Worm (Caenorhabditis elegans): ENCODE data around the gene nhr-209.

nhr-209 gene

DNA sequence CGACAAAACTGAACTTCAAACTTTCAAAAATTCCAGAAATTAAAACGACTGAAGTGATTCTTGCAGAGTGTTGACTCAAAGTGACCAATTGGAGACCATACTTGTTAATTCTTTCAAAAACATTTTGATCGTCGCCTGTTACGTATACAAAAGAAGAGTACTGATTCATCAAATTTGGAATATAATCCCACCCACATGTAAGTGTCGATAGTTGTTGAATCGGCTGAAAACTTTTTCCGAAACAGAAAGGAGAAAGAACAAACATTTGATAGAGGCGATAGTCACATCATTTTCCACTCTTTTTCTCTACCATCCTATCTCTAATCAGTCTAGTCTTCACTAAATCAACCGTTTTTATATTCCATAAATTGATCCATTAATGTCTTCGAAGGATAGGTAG is 6.0 kb downstream of the nhr-209 start, which contains the start of gene nhr-153:
TSS of gene nhr-153 (plus strand) at position 301 of the 400 bp plus-strand sequence.
- TF ChIP-seq hmbx-1 (tag; optimal IDR thresholded peaks at IDR 0.05) (no peak), hnd-1 (tag; optimal IDR thresholded peaks at IDR 0.05) (no peak), pes-1 (GFP tag; IDR thresholded peaks at IDR 0.05) (no peak), B0310.2 (tag; optimal IDR thresholded peaks at IDR 0.05) (no peak)

DNA sequence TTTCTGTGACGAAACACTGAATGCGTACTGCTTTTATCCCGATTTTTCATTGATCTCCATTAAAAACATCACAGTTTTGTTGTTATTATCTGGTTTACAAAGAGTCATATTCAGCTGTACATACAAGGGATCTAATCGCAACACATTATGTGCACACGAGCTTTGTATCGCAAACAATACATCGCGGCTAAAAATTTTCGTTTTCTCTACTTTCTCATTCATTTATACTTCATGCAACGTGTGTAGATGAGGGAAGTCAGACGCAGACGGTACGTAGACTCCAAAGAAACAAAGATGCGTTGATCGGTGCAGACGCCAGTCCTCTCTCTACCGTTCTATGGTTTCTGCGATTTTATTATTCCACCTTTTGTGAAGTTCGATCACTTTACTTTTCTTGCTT is 8.9 kb downstream of the nhr-209 start, which contains the start of gene nhr-136:
TSS of gene nhr-136 (plus strand) at position 301 of the 400 bp plus-strand sequence.
- TF ChIP-seq scrt-1 (GFP tag; IDR thresholded peaks at IDR 0.05) = no peak

DNA sequence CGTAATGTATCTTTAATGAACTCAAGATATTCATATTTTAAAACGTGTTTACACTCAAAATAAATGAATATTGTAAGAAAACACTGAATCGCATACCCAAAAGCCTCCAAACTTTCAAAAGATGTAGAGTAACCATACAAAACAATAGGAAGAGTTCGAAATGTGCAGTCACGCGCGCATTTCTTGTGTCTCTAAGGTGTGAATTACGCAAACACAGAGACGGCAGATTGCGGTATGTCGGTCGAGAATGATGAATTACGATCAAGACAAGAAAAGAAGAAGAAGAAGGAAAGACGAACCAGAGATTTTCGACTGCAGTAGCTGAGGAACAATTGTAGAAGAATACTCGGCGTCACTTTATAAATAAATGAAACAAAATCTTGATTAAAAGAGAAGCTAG is 13.5 kb downstream of the nhr-209 start, which contains the start of gene lhpp-1:
TSS of gene lhpp-1 (minus strand) at position 354 of the 400 bp plus-strand sequence.
- TF ChIP-seq sea-1 (GFP tag; conservative IDR thresholded peaks at IDR 0.05) (no peak), tbx-11 (GFP tag; IDR thresholded peaks at IDR 0.05) (no peak), hmg-4 (GFP tag; optimal IDR thresholded peaks at IDR 0.05) (no peak), ceh-13 (GFP tag; optimal IDR thresholded peaks at IDR 0.05) (no peak), aly-1 (tag; optimal IDR thresholded peaks at IDR 0.05) (no peak)

DNA sequence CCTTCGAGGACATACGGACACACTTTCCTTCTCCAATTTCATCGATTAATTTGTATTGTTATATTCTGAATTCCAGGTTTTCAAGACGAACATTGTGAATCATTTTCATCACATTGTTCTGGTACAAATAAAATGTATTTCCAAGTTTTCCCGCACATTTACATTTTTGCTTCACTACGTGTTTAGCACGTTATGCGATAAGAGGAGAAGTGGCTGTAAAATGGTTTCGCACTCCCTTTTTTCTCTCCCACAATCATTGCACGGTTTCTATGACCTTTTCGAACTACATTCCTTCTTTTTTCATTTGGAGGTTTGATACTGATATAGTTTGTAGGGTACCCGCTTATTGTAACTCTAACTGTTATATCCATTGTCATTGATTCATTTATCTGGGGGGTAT is 15.8 kb downstream of the nhr-209 start:
- TF ChIP-seq hmg-4 (GFP tag; optimal IDR thresholded peaks at IDR 0.05) = no peak
- no peak for TF ChIP-seq ceh-13 (GFP tag; optimal IDR thresholded peaks at IDR 0.05)
- no peak for TF ChIP-seq F13C5.2 (tag; optimal IDR thresholded peaks at IDR 0.05)
- TF ChIP-seq B0310.2 (tag; optimal IDR thresholded peaks at IDR 0.05) = no peak
- no peak for TF ChIP-seq scrt-1 (GFP tag; IDR thresholded peaks at IDR 0.05)
- TF ChIP-seq flt-1 (GFP tag; IDR thresholded peaks at IDR 0.05) = no peak

DNA sequence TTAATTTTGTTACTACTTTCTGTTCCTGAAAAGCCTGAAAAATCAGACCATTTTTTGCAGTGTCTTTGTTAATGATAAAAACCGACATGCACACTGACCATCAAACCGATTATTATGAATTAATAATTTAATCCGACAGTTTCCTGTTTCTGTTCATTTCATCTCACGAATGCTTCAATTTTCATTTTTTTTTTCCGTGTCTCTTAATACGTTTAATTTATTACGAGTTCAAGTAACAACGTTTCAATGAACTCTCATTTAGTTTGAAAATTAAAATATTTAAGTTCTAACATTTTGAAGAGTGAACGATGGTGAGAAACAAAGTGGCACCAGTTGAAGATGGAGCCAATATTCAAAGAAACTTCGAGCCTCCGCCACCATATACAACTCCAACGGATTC is 16.7 kb downstream of the nhr-209 start, which contains the start of gene spin-1:
TSS of gene spin-1 (plus strand) at position 301 of the 400 bp plus-strand sequence.
- no peak for TF ChIP-seq ceh-13 (GFP tag; optimal IDR thresholded peaks at IDR 0.05)

DNA sequence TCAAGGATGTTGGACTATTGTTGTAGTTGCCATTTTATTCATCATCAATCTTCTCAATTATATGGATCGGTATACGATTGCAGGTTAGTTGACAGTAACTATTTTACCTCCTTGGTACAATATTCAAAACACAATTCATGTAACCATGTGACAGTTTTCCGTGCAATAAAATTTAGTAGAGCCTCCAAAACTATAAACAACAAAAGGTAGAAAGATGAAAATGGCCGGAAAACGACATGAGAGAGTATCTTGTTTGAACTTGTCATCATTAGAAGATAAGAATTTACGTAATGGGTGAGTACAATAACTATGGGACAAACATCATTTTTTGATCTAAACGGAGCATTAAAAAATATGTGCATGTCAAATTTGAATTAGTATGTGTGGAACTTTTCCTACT is 17.2 kb downstream of the nhr-209 start:
- TF ChIP-seq F13C5.2 (tag; optimal IDR thresholded peaks at IDR 0.05) (no peak), pes-1 (GFP tag; IDR thresholded peaks at IDR 0.05) (no peak), ama-1 (optimal IDR thresholded peaks at IDR 0.05) (no peak), hnd-1 (tag; optimal IDR thresholded peaks at IDR 0.05) (no peak), tbx-11 (GFP tag; IDR thresholded peaks at IDR 0.05) (no peak), tbx-37 (GFP tag; conservative IDR thresholded peaks at IDR 0.05) (no peak), scrt-1 (GFP tag; IDR thresholded peaks at IDR 0.05) (no peak), B0310.2 (tag; optimal IDR thresholded peaks at IDR 0.05) (no peak), flt-1 (GFP tag; IDR thresholded peaks at IDR 0.05) (no peak), aly-1 (tag; optimal IDR thresholded peaks at IDR 0.05) (no peak), hmbx-1 (tag; optimal IDR thresholded peaks at IDR 0.05) (no peak), ets-7 (tag; optimal IDR thresholded peaks at IDR 0.05) (no peak), sea-1 (GFP tag; conservative IDR thresholded peaks at IDR 0.05) (no peak), ceh-36 (tag; optimal IDR thresholded peaks at IDR 0.05) (no peak), hmg-4 (GFP tag; optimal IDR thresholded peaks at IDR 0.05) (no peak)

DNA sequence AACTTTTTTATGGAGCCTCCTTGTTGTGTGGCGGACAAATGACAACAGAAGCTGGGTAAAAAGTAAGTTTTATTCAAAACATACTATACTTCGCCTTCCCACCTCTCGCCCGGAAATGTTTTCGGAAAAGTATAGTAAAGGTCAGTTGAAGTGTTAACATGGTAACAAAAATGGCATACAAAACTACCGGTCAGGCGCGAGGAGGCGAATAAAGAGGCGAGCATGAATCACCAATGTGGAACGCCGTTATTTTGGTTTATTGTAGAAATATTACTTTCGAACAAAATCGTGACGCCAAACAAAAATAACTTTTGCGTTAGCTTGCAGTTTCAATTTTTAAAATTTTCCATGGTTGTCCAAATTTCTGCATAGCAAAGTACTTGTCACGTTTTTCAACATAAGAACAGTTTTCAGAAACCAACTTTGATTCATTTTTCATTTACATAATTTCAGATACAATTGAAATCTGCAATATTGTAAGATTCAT is 19.7 kb downstream of the nhr-209 start, which contains the start of gene C13C4.8:
TSS of gene C13C4.8 (plus strand) at position 437 of the 487 bp plus-strand sequence.
- TF ChIP-seq aly-1 (tag; optimal IDR thresholded peaks at IDR 0.05) = no peak
- TF ChIP-seq F13C5.2 (tag; optimal IDR thresholded peaks at IDR 0.05) = no peak
- TF ChIP-seq hnd-1 (tag; optimal IDR thresholded peaks at IDR 0.05) = no peak
- no peak for TF ChIP-seq ceh-36 (tag; optimal IDR thresholded peaks at IDR 0.05)
- no peak for TF ChIP-seq scrt-1 (GFP tag; IDR thresholded peaks at IDR 0.05)
- no peak for TF ChIP-seq ama-1 (optimal IDR thresholded peaks at IDR 0.05)
- TF ChIP-seq flt-1 (GFP tag; IDR thresholded peaks at IDR 0.05) = no peak
- TF ChIP-seq tbx-11 (GFP tag; IDR thresholded peaks at IDR 0.05) = no peak
- TF ChIP-seq ets-7 (tag; optimal IDR thresholded peaks at IDR 0.05) = no peak
- TF ChIP-seq hmbx-1 (tag; optimal IDR thresholded peaks at IDR 0.05) = no peak
- TF ChIP-seq sea-1 (GFP tag; conservative IDR thresholded peaks at IDR 0.05) = no peak
- no peak for TF ChIP-seq ceh-13 (GFP tag; optimal IDR thresholded peaks at IDR 0.05)
- TF ChIP-seq hmg-4 (GFP tag; optimal IDR thresholded peaks at IDR 0.05) = no peak
- TF ChIP-seq tra-4 (tag; optimal IDR thresholded peaks at IDR 0.05) = no peak

DNA sequence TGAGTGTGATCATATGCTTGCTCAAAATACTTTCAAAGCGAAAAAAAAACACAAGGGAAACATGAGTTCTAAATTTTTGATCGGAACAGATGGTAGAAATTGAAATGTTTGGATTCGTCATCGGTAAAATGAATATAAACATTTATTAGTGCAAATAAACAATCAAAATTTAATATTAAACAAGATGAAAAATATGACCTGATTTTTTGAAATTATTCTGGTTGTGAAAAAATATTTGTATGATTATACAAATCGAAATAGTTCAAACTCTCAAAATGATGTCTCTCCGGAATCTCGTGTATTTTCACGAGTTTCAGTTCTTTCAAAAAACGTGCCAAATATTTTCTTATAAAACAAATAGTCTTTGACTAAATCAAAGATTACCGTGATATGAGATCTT is 22.4 kb downstream of the nhr-209 start, which contains the start of gene C13C4.7:
TSS of gene C13C4.7 (minus strand) at position 101 of the 400 bp plus-strand sequence.
- no peak for TF ChIP-seq ets-7 (tag; optimal IDR thresholded peaks at IDR 0.05)
- no peak for TF ChIP-seq flt-1 (GFP tag; IDR thresholded peaks at IDR 0.05)
- no peak for TF ChIP-seq tra-4 (tag; optimal IDR thresholded peaks at IDR 0.05)
- TF ChIP-seq ceh-36 (tag; optimal IDR thresholded peaks at IDR 0.05) = no peak
- no peak for TF ChIP-seq ceh-13 (GFP tag; optimal IDR thresholded peaks at IDR 0.05)
- TF ChIP-seq tbx-37 (GFP tag; conservative IDR thresholded peaks at IDR 0.05) = no peak
- no peak for TF ChIP-seq B0310.2 (tag; optimal IDR thresholded peaks at IDR 0.05)
- TF ChIP-seq hnd-1 (tag; optimal IDR thresholded peaks at IDR 0.05) = no peak

DNA sequence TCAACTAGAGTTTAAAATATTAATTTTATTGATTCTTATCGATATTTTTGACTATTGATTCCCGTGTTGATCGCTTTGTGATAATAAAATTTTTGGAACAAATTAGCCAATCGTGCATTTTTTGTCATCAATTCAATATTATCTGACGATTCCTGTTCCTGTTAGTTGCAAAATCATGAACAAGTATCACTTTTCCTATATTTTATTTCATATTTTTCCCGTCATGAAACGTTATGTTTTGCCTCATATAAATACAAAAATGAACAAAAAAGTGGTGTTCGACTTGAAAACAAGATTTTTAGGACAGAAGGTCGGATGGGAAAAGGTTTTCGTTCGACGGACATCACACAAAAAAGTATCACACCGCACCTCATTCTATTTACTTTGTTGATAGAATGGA is 23.3 kb downstream of the nhr-209 start, which contains the start of gene C13C4.6:
TSS of gene C13C4.6 (plus strand) at position 301 of the 400 bp plus-strand sequence.
- TF ChIP-seq B0310.2 (tag; optimal IDR thresholded peaks at IDR 0.05) = no peak

Measured in whole organism, early embryonic.